Worm (Caenorhabditis elegans) whole organism, L4 larva: Measurements from ENCODE around the gene K02C4.5.

Source experiments
- Y48G9A.11 ChIP-seq: fragments of 200-800 bp; sonication (Bioruptor generic); IDR thresholded peaks from 2 replicates; pipeline ENCODE4 v1.3.6; 2022; ENCODE audit warnings: missing genetic modification reagents, missing genetic modification characterization, missing compliant biosample characterization
- aly-2 ChIP-seq: sonication (generic microtip); optimal IDR thresholded peaks from 2 replicates; lab custom pipeline; 2018; ENCODE audit warnings: missing biosample characterization, missing genetic modification characterization
- ces-1 ChIP-seq: fragments of 150-350 bp; sonication (generic microtip); optimal IDR thresholded peaks from 4 replicates; lab custom pipeline; 2014; ENCODE audit warnings: missing biosample characterization, missing genetic modification reagents, missing genetic modification characterization
- dmd-6 ChIP-seq: fragments of 200-800 bp; sonication (Bioruptor generic); IDR thresholded peaks from 2 replicates; pipeline ENCODE4 v1.3.6; 2022; ENCODE audit warnings: missing genetic modification reagents, missing genetic modification characterization, missing compliant biosample characterization
- egl-27 ChIP-seq: sonication (generic microtip); optimal IDR thresholded peaks from 3 replicates; lab custom pipeline; 2017; ENCODE audit warnings: missing biosample characterization, missing genetic modification reagents, missing genetic modification characterization
- fkh-10 ChIP-seq: fragments of 150-350 bp; optimal IDR thresholded peaks from 2 replicates; lab custom pipeline; 2014; ENCODE audit warnings: missing biosample characterization, missing genetic modification reagents, missing genetic modification characterization
- hlh-30 ChIP-seq: sonication (generic microtip); optimal IDR thresholded peaks from 2 replicates; lab custom pipeline; 2017; ENCODE audit warnings: antibody characterized with exemption, mild to moderate bottlenecking, missing genetic modification characterization, missing compliant biosample characterization; ENCODE audit not compliant: insufficient read depth
- lim-7 ChIP-seq: fragments of 200-800 bp; sonication (Bioruptor generic); IDR thresholded peaks from 2 replicates; pipeline ENCODE4 v1.3.6; 2022; ENCODE audit warnings: missing genetic modification characterization, missing compliant biosample characterization
- mdl-1 ChIP-seq, 2 experiments: fragments of 150-350 bp in 1 of 2; sonication (generic microtip) in 1 of 2; optimal IDR thresholded peaks; 2 replicates each; lab custom pipeline; 2014 to 2017; ENCODE audit warnings: missing biosample characterization in 2 of 2, missing genetic modification characterization in 2 of 2
- nhr-28 ChIP-seq: fragments of 150-350 bp; optimal IDR thresholded peaks from 2 replicates; lab custom pipeline; 2014; ENCODE audit warnings: missing biosample characterization, missing genetic modification characterization
- nhr-76 ChIP-seq: fragments of 150-350 bp; optimal IDR thresholded peaks from 2 replicates; lab custom pipeline; 2014; ENCODE audit warnings: missing biosample characterization, missing genetic modification characterization
- pha-4 ChIP-seq, 2 experiments: fragments of 150-350 bp in 1 of 2; fragments of 200-800 bp in 1 of 2; sonication (Bioruptor generic) in 1 of 2; IDR thresholded peaks in 1 of 2; optimal IDR thresholded peaks in 1 of 2; 2 replicates each; pipeline versions ENCODE4 v1.3.6 to Lab custom; 2014 to 2022; ENCODE audit warnings: missing genetic modification characterization in 2 of 2, missing genetic modification reagents in 2 of 2, missing biosample characterization in 1 of 2, missing compliant biosample characterization in 1 of 2
- snpc-1.2 ChIP-seq: fragments of 200-800 bp; sonication (Bioruptor generic); IDR thresholded peaks from 2 replicates; pipeline ENCODE4 v1.3.6; 2022; ENCODE audit warnings: missing genetic modification reagents, missing genetic modification characterization, missing compliant biosample characterization

- TF ChIP-seq aly-2, result no peak
- TF ChIP-seq egl-27 (tag; lab: Kevin White, UChicago), result no peak
- no peak for TF ChIP-seq lim-7 (GFP tag; lab: Robert Waterston, UW)
- TF ChIP-seq dmd-6 (GFP tag; lab: Robert Waterston, UW), result no peak
- TF ChIP-seq nhr-76 (tag; lab: Kevin White, UChicago), result no peak
- no peak for TF ChIP-seq mdl-1 (tag; optimal IDR thresholded peaks at IDR 0.05; lab: Kevin White, UChicago)
- TF ChIP-seq ces-1 (GFP tag; lab: Kevin White, UChicago), result no peak
- TF ChIP-seq pha-4 (GFP tag; IDR thresholded peaks at IDR 0.05; lab: Robert Waterston, UW), result no peak
- TF ChIP-seq pha-4 (tag; optimal IDR thresholded peaks at IDR 0.05; lab: Kevin White, UChicago), result no peak
- no peak for TF ChIP-seq nhr-28 (tag; lab: Kevin White, UChicago)
- TF ChIP-seq Y48G9A.11 (GFP tag; lab: Robert Waterston, UW), result no peak
- TF ChIP-seq fkh-10, result no peak
- TF ChIP-seq snpc-1.2 (GFP tag; lab: Robert Waterston, UW), result no peak
- no peak for TF ChIP-seq hlh-30 (tag; lab: Kevin White, UChicago)
Measured at ce11 chrII:8093914-8094313, 15.7 kb downstream of the K02C4.5 start.
